Fruit fly (Drosophila melanogaster) whole organism, embryonic: ENCODE results near the gene CG11617.
A peak's percentile ranks its signal among the peaks of the same experiment; 100 is the strongest.

Experiments
- CG12769 ChIP-seq: fragments of 200-800 bp; sonication (Bioruptor generic); optimal IDR thresholded peaks from 2 replicates; lab custom pipeline; 2019; ENCODE audit warnings: missing biosample characterization, mild to moderate bottlenecking, missing genetic modification characterization, moderate library complexity
- CG2116 ChIP-seq: fragments of 200-800 bp; sonication (Bioruptor generic); optimal IDR thresholded peaks from 3 replicates; lab custom pipeline; 2018; ENCODE audit warnings: missing biosample characterization, mild to moderate bottlenecking, missing genetic modification characterization
- CG7556 ChIP-seq: fragments of 200-800 bp; sonication (Bioruptor generic); optimal IDR thresholded peaks from 2 replicates; lab custom pipeline; 2017; ENCODE audit warnings: missing biosample characterization, mild to moderate bottlenecking, missing genetic modification characterization
- danr ChIP-seq: fragments of 200-800 bp; sonication (Bioruptor generic); IDR thresholded peaks from 2 replicates; pipeline ENCODE4 v1.3.6; 2022; ENCODE audit warnings: missing biosample characterization, missing genetic modification characterization

DNA sequence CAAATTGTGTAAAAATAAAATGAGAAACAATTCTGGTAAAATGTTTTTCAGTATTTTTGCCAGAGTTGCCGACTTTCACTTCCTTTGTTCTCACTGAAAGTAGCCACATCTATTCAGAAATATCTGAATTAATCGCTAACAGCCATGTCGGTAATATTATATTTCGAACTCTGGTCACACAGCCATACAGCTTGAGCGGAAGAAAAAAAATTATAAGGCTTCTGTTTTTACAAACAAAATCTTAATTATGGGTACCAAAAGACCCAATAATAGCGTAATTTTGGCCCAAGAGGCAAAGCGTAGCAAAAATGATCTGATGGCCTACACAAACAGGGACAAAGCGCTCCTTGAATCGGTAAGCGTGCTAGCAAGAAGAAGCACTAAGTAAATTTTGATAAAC, 51.1 kb downstream of the CG11617 start, which contains the start of gene CG3436:
- TF ChIP-seq danr (GFP tag; lab: Robert Waterston, UW) (no peak), CG7556 (GFP tag; lab: Kevin White, UChicago) (no peak), CG2116 (GFP tag; lab: Kevin White, UChicago) (peak; percentile 22), CG12769 (tag; lab: Kevin White, UChicago) (no peak)
